Fruit fly (Drosophila melanogaster): ENCODE measurements around the gene Atxn7.

Gene Atxn7

DNA sequence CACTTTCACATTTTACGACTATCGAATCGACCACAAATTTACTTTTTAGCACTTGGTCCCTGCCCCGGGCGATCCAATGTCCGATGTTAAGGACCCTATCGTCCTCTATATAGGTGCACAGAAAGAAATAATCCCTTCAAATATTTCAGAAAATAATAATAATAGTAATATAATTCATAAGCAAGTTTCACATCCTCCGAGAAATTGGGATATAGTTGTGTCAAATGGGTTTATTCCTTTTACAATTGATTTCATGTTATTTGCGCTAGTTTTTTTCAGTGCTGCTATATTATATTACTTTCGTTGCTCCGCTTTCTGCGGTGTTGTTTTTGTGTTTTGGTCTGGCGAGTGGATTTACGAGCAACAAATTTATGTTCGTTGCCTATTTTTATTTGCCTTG lies 27.2 kb upstream of the Atxn7 start:
- TF ChIP-seq pan (optimal IDR thresholded peaks at IDR 0.05) = no peak
- TF ChIP-seq pan (GFP tag; optimal IDR thresholded peaks at IDR 0.05 in 1 of 2, IDR thresholded peaks at IDR 0.05 in 1 of 2) = peak in 1 of 2 experiments; percentile 48
- no peak for TF ChIP-seq Ets97D (GFP tag; optimal IDR thresholded peaks at IDR 0.05)
- peak; percentile 62 for TF ChIP-seq Meics (GFP tag; optimal IDR thresholded peaks at IDR 0.05)
- TF ChIP-seq Spps (tag; optimal IDR thresholded peaks at IDR 0.05) = no peak
- TF ChIP-seq Sox102F (GFP tag; optimal IDR thresholded peaks at IDR 0.05) = peak; percentile 30
- no peak for TF ChIP-seq Bdp1 (GFP tag; optimal IDR thresholded peaks at IDR 0.05)
- TF ChIP-seq Hand (GFP tag; optimal IDR thresholded peaks at IDR 0.05) = peak; percentile 72
- TF ChIP-seq Dip3 (GFP tag; optimal IDR thresholded peaks at IDR 0.05) = no peak
- TF ChIP-seq NC2β (GFP tag; optimal IDR thresholded peaks at IDR 0.05) = no peak
- no peak for TF ChIP-seq Dref (GFP tag; IDR thresholded peaks at IDR 0.05)
- no peak for TF ChIP-seq Doc3 (GFP tag; IDR thresholded peaks at IDR 0.05; ENCODE audit: partially characterized antibody)
- TF ChIP-seq trem (tag; optimal IDR thresholded peaks at IDR 0.05) = no peak
- TF ChIP-seq vnd (GFP tag; IDR thresholded peaks at IDR 0.05; ENCODE audit: partially characterized antibody) = no peak
- TF ChIP-seq cad (GFP tag; optimal IDR thresholded peaks at IDR 0.05) = no peak
- no peak for TF ChIP-seq pita (GFP tag; optimal IDR thresholded peaks at IDR 0.05)
- no peak for TF ChIP-seq sc (optimal IDR thresholded peaks at IDR 0.05)
- no peak for TF ChIP-seq sc (GFP tag; optimal IDR thresholded peaks at IDR 0.05)
- TF ChIP-seq unpg (GFP tag; optimal IDR thresholded peaks at IDR 0.05) = no peak
- no peak for TF ChIP-seq CG7745 (tag; optimal IDR thresholded peaks at IDR 0.05)
- no peak for TF ChIP-seq CG1603 (tag; optimal IDR thresholded peaks at IDR 0.05)
- no peak for TF ChIP-seq pzg (GFP tag; optimal IDR thresholded peaks at IDR 0.05)
- no peak for TF ChIP-seq hkb (optimal IDR thresholded peaks at IDR 0.05)
- 0 out of 2 replicates have a peak, but pooled peaks have one; percentile 38 for TF ChIP-seq hkb (GFP tag; IDR thresholded peaks at IDR 0.05)
- TF ChIP-seq maf-S (GFP tag; optimal IDR thresholded peaks at IDR 0.05) = no peak
- TF ChIP-seq bbx (GFP tag; IDR thresholded peaks at IDR 0.05; ENCODE audit: partially characterized antibody) = no peak
- no peak for TF ChIP-seq Max (GFP tag; optimal IDR thresholded peaks at IDR 0.05)
- peak; percentile 11 for TF ChIP-seq CG34376 (GFP tag; optimal IDR thresholded peaks at IDR 0.05)
- peak; percentile 17 for TF ChIP-seq CG10543 (GFP tag; optimal IDR thresholded peaks at IDR 0.05)
- TF ChIP-seq fd102C (GFP tag; optimal IDR thresholded peaks at IDR 0.05) = no peak
- TF ChIP-seq CG9817 (tag; optimal IDR thresholded peaks at IDR 0.05) = peak; percentile 50
- TF ChIP-seq Aef1 (GFP tag; IDR thresholded peaks at IDR 0.05) = peak; percentile 21; the same call in 1 of the 3 replicates
- no peak for TF ChIP-seq CG13123 (GFP tag; optimal IDR thresholded peaks at IDR 0.05)
- no peak for TF ChIP-seq CG4707 (GFP tag; optimal IDR thresholded peaks at IDR 0.05)
- TF ChIP-seq CG1832 (GFP tag; optimal IDR thresholded peaks at IDR 0.05) = no peak
- TF ChIP-seq Vsx1 (GFP tag; optimal IDR thresholded peaks at IDR 0.05) = no peak
- peak; percentile 30 for TF ChIP-seq Deaf1 (tag; optimal IDR thresholded peaks at IDR 0.05)
- TF ChIP-seq D19A (tag; optimal IDR thresholded peaks at IDR 0.05) = no peak
- no peak for TF ChIP-seq Neu2 (GFP tag; optimal IDR thresholded peaks at IDR 0.05; ENCODE audit: borderline replicate concordance)
- TF ChIP-seq lbe (GFP tag; optimal IDR thresholded peaks at IDR 0.05) = no peak
- TF ChIP-seq CG16813 (GFP tag; IDR thresholded peaks at IDR 0.05; ENCODE audit: partially characterized antibody) = no peak
- TF ChIP-seq CG7928 (GFP tag; optimal IDR thresholded peaks at IDR 0.05) = no peak
- no peak for TF ChIP-seq oc (tag; optimal IDR thresholded peaks at IDR 0.05)
- TF ChIP-seq ase (GFP tag; IDR thresholded peaks at IDR 0.05) = no peak
- no peak for TF ChIP-seq crc (GFP tag; optimal IDR thresholded peaks at IDR 0.05)
- TF ChIP-seq CG9437 (GFP tag; optimal IDR thresholded peaks at IDR 0.05) = no peak
- TF ChIP-seq pb (GFP tag; optimal IDR thresholded peaks at IDR 0.05) = no peak
- TF ChIP-seq ci (GFP tag; IDR thresholded peaks at IDR 0.05) = peak; percentile 58; the same call in 1 of the 3 replicates
- TF ChIP-seq cas (GFP tag; IDR thresholded peaks at IDR 0.05) = no peak
- TF ChIP-seq Atf-2 (GFP tag; optimal IDR thresholded peaks at IDR 0.05) = no peak
- TF ChIP-seq CG32772 (GFP tag; IDR thresholded peaks at IDR 0.05) = no peak
- TF ChIP-seq CG12744 (GFP tag; optimal IDR thresholded peaks at IDR 0.05) = no peak

Data from whole organism, embryonic.